Worm (Caenorhabditis elegans): ENCODE results near the gene srlf-34.

The srlf-34 gene

DNA sequence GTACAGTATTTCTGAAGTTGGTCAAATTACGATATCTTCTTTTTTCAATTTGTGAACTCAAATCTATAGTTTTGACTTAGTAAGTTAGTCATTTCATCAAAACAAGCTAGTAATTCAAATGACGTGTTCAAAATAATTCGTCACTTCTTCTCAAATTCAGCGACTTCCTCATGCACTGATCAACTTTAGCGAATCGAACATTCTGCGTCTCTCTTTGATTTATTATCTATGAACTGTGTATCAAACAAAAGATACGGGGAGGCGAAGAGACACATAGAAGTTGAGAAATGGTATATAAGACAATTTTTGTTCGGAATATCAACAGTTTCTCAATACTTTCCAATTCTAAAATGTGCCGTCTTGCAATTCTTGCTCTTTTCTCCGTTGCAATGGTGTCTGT lies at the start of gene srlf-34:
TSS of gene srlf-34 (plus strand) at position 321 of the 400 bp plus-strand sequence.
- TF ChIP-seq med-1 (GFP tag; optimal IDR thresholded peaks at IDR 0.05; ENCODE audit: insufficient read depth) (no peak), cog-1 (tag; optimal IDR thresholded peaks at IDR 0.05) (no peak), klf-2 (GFP tag; conservative IDR thresholded peaks at IDR 0.05) (no peak), tab-1 (GFP tag; IDR thresholded peaks at IDR 0.05) (no peak), ztf-29 (GFP tag; IDR thresholded peaks at IDR 0.05) (no peak), flt-1 (GFP tag; IDR thresholded peaks at IDR 0.05) (no peak), ref-1 (GFP tag; conservative IDR thresholded peaks at IDR 0.05) (no peak), ztf-23 (GFP tag; IDR thresholded peaks at IDR 0.05) (no peak)

- TF ChIP-seq ztf-23 (GFP tag; IDR thresholded peaks at IDR 0.05), result no peak
Measured at ce11 chrII:10270052-10270451, 42.0 kb upstream of the srlf-34 start, which contains the start of gene F54B3.2. TSS of gene F54B3.2 (minus strand) at chrII:10270152.

- TF ChIP-seq ref-1 (GFP tag; conservative IDR thresholded peaks at IDR 0.05) (no peak), ztf-23 (GFP tag; IDR thresholded peaks at IDR 0.05) (no peak), klf-2 (GFP tag; conservative IDR thresholded peaks at IDR 0.05) (no peak)
Measured at ce11 chrII:10271093-10271492, 41.0 kb upstream of the srlf-34 start, which contains the start of gene F54B3.4. TSS of gene F54B3.4 (minus strand) at chrII:10271193.

DNA sequence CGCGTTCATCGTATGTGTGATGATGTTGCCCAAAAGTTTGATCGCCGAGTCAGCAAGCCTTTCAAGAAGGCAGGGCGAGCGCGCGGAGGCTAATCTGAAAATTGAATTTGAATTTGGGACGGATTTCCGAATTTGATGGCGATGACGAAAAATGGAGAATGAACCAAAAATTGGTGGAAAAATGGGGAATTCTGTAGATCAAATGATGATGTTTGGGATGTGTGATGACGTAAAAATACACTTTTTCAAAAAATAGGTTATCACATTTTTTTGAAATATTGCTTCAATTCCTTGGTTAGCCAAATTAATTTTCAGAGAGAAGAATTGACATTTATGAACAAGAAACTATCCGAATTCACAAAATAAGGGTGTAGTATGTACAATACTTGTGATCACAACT lies 32.5 kb upstream of the srlf-34 start, which contains the start of gene ZK971.1:
TSS of gene ZK971.1 (minus strand) at position 101 of the 400 bp plus-strand sequence.
- no peak for TF ChIP-seq T22C8.4 (GFP tag; IDR thresholded peaks at IDR 0.05)
- TF ChIP-seq ztf-29 (GFP tag; IDR thresholded peaks at IDR 0.05), result no peak
- TF ChIP-seq ref-1 (GFP tag; conservative IDR thresholded peaks at IDR 0.05), result no peak
- TF ChIP-seq flt-1 (GFP tag; IDR thresholded peaks at IDR 0.05), result no peak
- TF ChIP-seq med-1 (GFP tag; optimal IDR thresholded peaks at IDR 0.05; ENCODE audit: insufficient read depth), result no peak
- TF ChIP-seq ztf-23 (GFP tag; IDR thresholded peaks at IDR 0.05), result no peak
- no peak for TF ChIP-seq tab-1 (GFP tag; IDR thresholded peaks at IDR 0.05)
- TF ChIP-seq cog-1 (tag; optimal IDR thresholded peaks at IDR 0.05), result no peak

DNA sequence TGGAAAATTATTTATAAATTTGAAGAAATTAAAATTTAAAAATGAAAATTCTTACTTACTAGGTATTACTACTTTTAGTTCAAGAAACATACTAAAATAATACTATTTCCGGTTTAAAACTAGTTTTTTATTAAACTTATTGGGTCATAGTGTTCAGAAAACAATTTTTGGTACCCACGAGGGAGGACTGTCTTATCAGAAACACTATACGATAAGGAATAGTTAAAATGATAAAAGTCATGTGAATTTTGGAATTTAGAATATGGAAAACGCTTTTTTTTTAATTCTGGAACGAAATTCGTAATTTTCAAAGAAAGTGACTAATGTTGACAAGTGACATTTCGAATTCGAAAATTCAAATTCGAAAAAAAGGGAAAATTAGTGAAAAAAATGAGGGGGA lies 30.4 kb upstream of the srlf-34 start:
- no peak for TF ChIP-seq cog-1 (tag; optimal IDR thresholded peaks at IDR 0.05)
- TF ChIP-seq ref-1 (GFP tag; conservative IDR thresholded peaks at IDR 0.05), result no peak
- no peak for TF ChIP-seq flt-1 (GFP tag; IDR thresholded peaks at IDR 0.05)
- TF ChIP-seq tab-1 (GFP tag; IDR thresholded peaks at IDR 0.05), result no peak
- no peak for TF ChIP-seq med-1 (GFP tag; optimal IDR thresholded peaks at IDR 0.05; ENCODE audit: insufficient read depth)
- TF ChIP-seq T22C8.4 (GFP tag; IDR thresholded peaks at IDR 0.05), result no peak
- TF ChIP-seq ztf-29 (GFP tag; IDR thresholded peaks at IDR 0.05), result no peak
- TF ChIP-seq klf-2 (GFP tag; conservative IDR thresholded peaks at IDR 0.05), result no peak
- TF ChIP-seq ztf-23 (GFP tag; IDR thresholded peaks at IDR 0.05), result no peak

- TF ChIP-seq tab-1 (GFP tag; IDR thresholded peaks at IDR 0.05), result no peak
- no peak for TF ChIP-seq T22C8.4 (GFP tag; IDR thresholded peaks at IDR 0.05)
- TF ChIP-seq cog-1 (tag; optimal IDR thresholded peaks at IDR 0.05), result no peak
- no peak for TF ChIP-seq ztf-23 (GFP tag; IDR thresholded peaks at IDR 0.05)
- TF ChIP-seq ref-1 (GFP tag; conservative IDR thresholded peaks at IDR 0.05), result no peak
- TF ChIP-seq ztf-29 (GFP tag; IDR thresholded peaks at IDR 0.05), result no peak
- TF ChIP-seq klf-2 (GFP tag; conservative IDR thresholded peaks at IDR 0.05), result no peak
- TF ChIP-seq med-1 (GFP tag; optimal IDR thresholded peaks at IDR 0.05; ENCODE audit: insufficient read depth), result no peak
- no peak for TF ChIP-seq flt-1 (GFP tag; IDR thresholded peaks at IDR 0.05)
Measured at ce11 chrII:10283145-10283544, 28.9 kb upstream of the srlf-34 start.

DNA sequence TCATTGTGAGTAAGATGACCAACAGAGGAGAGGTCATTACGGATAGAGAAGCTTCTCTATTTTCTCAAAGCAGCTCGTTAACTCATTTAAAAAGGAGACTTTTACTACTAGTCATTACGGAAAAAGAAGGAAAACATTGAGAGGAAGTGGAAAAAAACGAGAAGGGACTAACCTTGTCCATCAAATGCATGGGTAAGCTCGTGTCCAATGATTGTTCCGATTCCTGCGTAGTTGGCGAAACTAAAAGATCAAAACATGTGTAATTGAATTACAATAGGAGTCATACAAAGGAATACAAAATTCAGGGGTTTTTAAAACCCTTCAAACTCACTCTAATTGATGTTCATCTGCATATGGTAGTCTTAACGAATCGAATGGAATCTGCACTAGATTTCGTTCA lies 27.1 kb upstream of the srlf-34 start:
- no peak for TF ChIP-seq med-1 (GFP tag; optimal IDR thresholded peaks at IDR 0.05; ENCODE audit: insufficient read depth)
- no peak for TF ChIP-seq ztf-23 (GFP tag; IDR thresholded peaks at IDR 0.05)
- no peak for TF ChIP-seq ztf-29 (GFP tag; IDR thresholded peaks at IDR 0.05)
- no peak for TF ChIP-seq flt-1 (GFP tag; IDR thresholded peaks at IDR 0.05)
- no peak for TF ChIP-seq klf-2 (GFP tag; conservative IDR thresholded peaks at IDR 0.05)
- TF ChIP-seq cog-1 (tag; optimal IDR thresholded peaks at IDR 0.05), result no peak
- no peak for TF ChIP-seq T22C8.4 (GFP tag; IDR thresholded peaks at IDR 0.05)
- TF ChIP-seq ref-1 (GFP tag; conservative IDR thresholded peaks at IDR 0.05), result no peak
- TF ChIP-seq tab-1 (GFP tag; IDR thresholded peaks at IDR 0.05), result no peak

DNA sequence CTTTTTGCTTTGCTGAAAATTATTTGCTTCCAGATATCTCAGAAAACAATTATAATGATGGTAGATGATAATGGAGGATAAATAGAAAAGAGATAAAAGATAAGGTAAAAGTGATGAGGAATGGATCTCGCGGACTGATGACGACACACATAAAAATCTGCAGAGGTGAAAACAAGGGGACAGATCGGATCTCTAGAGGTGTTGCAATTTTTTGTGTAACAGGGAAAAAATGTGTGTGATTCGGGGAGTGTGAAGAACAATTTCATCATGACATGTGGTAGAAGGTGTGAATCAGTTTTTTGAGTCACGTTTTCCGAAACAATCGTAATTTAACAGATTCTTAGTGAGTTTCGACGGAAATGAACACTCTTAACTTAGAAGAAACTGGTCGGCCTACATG lies 23.2 kb upstream of the srlf-34 start:
- TF ChIP-seq ref-1 (GFP tag; conservative IDR thresholded peaks at IDR 0.05), result no peak
- no peak for TF ChIP-seq med-1 (GFP tag; optimal IDR thresholded peaks at IDR 0.05; ENCODE audit: insufficient read depth)
- TF ChIP-seq ztf-29 (GFP tag; IDR thresholded peaks at IDR 0.05), result no peak
- TF ChIP-seq cog-1 (tag; optimal IDR thresholded peaks at IDR 0.05), result no peak
- no peak for TF ChIP-seq ztf-23 (GFP tag; IDR thresholded peaks at IDR 0.05)
- no peak for TF ChIP-seq flt-1 (GFP tag; IDR thresholded peaks at IDR 0.05)
- TF ChIP-seq klf-2 (GFP tag; conservative IDR thresholded peaks at IDR 0.05), result no peak
- no peak for TF ChIP-seq tab-1 (GFP tag; IDR thresholded peaks at IDR 0.05)
- TF ChIP-seq T22C8.4 (GFP tag; IDR thresholded peaks at IDR 0.05), result no peak

- no peak for TF ChIP-seq med-1 (GFP tag; optimal IDR thresholded peaks at IDR 0.05; ENCODE audit: insufficient read depth)
- no peak for TF ChIP-seq cog-1 (tag; optimal IDR thresholded peaks at IDR 0.05)
Measured at ce11 chrII:10294262-10294661, 17.8 kb upstream of the srlf-34 start.

ce11 chrII:10300082-10300749 lies 11.9 kb upstream of the srlf-34 start, which contains the start of gene nep-26:
TSS of gene nep-26 (minus strand) at chrII:10300132.
- no peak for TF ChIP-seq T22C8.4 (GFP tag; IDR thresholded peaks at IDR 0.05)
- TF ChIP-seq tab-1 (GFP tag; IDR thresholded peaks at IDR 0.05), result no peak
- TF ChIP-seq klf-2 (GFP tag; conservative IDR thresholded peaks at IDR 0.05), result no peak

Data from whole organism, midembryonic.